Worm (Caenorhabditis elegans): ENCODE measurements around the gene nlp-36.

Gene nlp-36

DNA sequence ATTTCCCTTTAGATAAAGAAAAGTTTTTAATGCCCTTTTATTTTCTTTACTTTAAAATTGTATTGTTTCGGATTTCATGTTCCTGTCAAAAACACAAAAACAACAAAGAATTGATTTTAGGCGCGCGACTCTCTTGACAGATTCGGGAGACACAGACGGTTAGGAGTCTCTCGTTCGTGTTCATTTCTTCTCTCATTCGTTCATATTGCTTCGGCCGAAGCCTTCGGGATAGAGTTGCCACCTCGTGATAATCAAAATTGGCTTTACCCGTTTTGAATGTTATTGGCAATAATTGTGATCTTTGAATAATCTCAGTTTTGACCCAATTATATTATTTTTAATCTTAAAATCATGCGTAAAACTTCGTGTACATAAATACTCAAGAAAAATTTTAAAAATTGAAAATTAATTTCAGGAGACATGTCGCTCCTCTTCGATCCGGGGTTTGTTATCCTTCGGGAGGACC, 22.6 kb downstream of the nlp-36 start, which contains the start of gene F55H2.5:
TSS of gene F55H2.5 (plus strand) at position 416 of the 466 bp plus-strand sequence.
- TF ChIP-seq nhr-76 (tag; optimal IDR thresholded peaks at IDR 0.05) (no peak), mls-2 (tag; optimal IDR thresholded peaks at IDR 0.05) (no peak), snpc-4 (tag; optimal IDR thresholded peaks at IDR 0.05) (no peak)

DNA sequence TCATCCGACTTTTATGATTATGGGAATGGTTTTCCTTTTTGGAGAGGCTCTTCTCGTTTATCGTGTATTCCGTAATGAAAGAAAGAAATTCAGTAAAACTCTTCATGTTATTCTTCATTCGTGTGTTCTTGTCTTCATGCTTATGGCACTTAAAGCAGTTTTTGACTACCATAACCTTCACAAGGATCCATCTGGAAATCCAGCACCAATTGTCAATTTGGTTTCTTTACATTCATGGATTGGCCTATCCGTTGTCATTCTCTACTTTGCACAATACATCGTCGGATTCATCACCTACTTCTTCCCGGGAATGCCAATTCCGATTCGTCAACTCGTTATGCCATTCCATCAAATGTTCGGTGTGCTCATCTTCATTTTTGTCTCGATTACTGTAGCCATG, 23.1 kb downstream of the nlp-36 start:
- TF ChIP-seq mep-1 (tag; optimal IDR thresholded peaks at IDR 0.05) = no peak
- TF ChIP-seq flh-1 (GFP tag; optimal IDR thresholded peaks at IDR 0.05) = no peak
- TF ChIP-seq mls-2 (tag; optimal IDR thresholded peaks at IDR 0.05) = no peak
- no peak for TF ChIP-seq blmp-1 (tag; optimal IDR thresholded peaks at IDR 0.05)
- no peak for TF ChIP-seq nhr-28 (tag; optimal IDR thresholded peaks at IDR 0.05)
- no peak for TF ChIP-seq hlh-1 (tag; optimal IDR thresholded peaks at IDR 0.05)
- no peak for TF ChIP-seq cnd-1 (tag; optimal IDR thresholded peaks at IDR 0.05)
- no peak for TF ChIP-seq tbx-8 (GFP tag; optimal IDR thresholded peaks at IDR 0.05)

DNA sequence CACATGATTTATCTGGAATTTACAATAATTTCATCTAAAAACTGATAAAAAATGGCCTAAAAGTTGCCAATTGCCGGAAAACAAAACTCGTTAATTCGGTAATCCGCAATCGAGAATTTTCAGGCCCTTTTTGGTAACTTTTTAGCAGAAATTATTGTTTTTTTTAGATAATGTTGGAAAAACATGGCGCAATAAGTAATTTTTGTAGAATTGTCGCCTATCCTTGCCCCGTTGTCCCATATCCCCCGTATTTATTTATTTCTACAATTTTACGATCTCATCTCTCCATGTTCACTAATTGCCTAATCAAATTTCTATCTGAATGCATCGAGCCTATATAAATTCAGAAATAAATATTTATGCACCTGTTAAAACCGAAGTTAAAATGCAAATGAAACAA, 24.5 kb downstream of the nlp-36 start:
- TF ChIP-seq ham-2 (GFP tag; optimal IDR thresholded peaks at IDR 0.05) (no peak), lin-13 (tag; optimal IDR thresholded peaks at IDR 0.05) (no peak), unc-120 (tag; optimal IDR thresholded peaks at IDR 0.05; ENCODE audit: poor library complexity, severe bottlenecking) (no peak), bed-3 (GFP tag; optimal IDR thresholded peaks at IDR 0.05) (no peak), elt-1 (tag; optimal IDR thresholded peaks at IDR 0.05; ENCODE audit: borderline replicate concordance, insufficient read depth) (no peak), ceh-83 (GFP tag; optimal IDR thresholded peaks at IDR 0.05) (no peak), elt-3 (tag; optimal IDR thresholded peaks at IDR 0.05) (no peak), sem-2 (GFP tag; optimal IDR thresholded peaks at IDR 0.05) (no peak), mab-5 (tag; optimal IDR thresholded peaks at IDR 0.05) (no peak), pha-4 (tag; optimal IDR thresholded peaks at IDR 0.05) (no peak), mep-1 (tag; optimal IDR thresholded peaks at IDR 0.05) (no peak), nhr-237 (tag; optimal IDR thresholded peaks at IDR 0.05) (no peak), drap-1 (GFP tag; optimal IDR thresholded peaks at IDR 0.05) (no peak), blmp-1 (tag; optimal IDR thresholded peaks at IDR 0.05) (no peak), lin-32 (GFP tag; optimal IDR thresholded peaks at IDR 0.05) (no peak), ceh-39 (tag; optimal IDR thresholded peaks at IDR 0.05) (no peak), hlh-1 (tag; optimal IDR thresholded peaks at IDR 0.05) (no peak), nhr-2 (tag; optimal IDR thresholded peaks at IDR 0.05) (no peak)

DNA sequence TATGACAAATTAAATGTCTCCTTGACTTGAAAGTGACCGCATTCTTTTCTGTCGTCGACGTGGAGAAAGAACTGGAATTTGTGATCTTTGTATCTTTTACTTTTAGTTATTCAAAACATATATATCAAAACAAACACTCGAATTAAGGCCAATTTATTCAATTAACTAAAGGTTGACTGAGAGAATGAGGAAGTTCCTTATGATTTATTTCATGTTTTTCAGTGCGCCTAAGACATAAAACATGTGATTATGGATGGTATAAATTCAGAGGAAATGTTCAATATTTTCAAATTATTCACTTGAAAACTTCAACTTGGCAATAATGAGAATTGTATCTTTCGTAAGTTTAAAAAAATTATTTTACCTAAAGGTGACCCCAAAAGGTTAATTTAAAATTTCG, 25.0 kb downstream of the nlp-36 start, which contains the start of gene F55H2.8:
TSS of gene F55H2.8 (plus strand) at position 301 of the 400 bp plus-strand sequence.
- TF ChIP-seq mls-2 (tag; optimal IDR thresholded peaks at IDR 0.05) (no peak), lsy-2 (tag; optimal IDR thresholded peaks at IDR 0.05) (no peak), elt-3 (tag; optimal IDR thresholded peaks at IDR 0.05) (no peak), nhr-237 (tag; optimal IDR thresholded peaks at IDR 0.05) (no peak), blmp-1 (tag; optimal IDR thresholded peaks at IDR 0.05) (no peak), tbx-8 (GFP tag; optimal IDR thresholded peaks at IDR 0.05) (no peak), pha-4 (tag; optimal IDR thresholded peaks at IDR 0.05) (no peak)

DNA sequence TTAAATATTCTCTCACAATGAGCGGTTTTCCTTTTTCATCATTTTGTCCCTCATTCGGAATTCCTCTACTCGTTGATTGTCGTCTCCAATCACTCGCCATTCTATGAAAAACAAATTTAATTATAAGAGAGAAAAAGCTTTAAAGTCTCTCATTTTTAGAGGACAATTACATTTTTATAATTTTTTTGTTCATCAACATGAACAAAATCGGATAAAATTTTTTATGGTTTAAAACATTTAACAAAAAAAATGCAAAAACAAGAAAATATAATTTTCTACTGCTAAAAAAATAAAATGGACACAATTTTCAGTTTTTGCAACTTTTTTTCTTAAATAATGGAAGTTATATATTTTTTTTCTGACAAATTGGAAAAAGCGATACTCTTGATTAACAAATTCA, 27.6 kb downstream of the nlp-36 start, which contains the start of gene F55H2.7:
TSS of gene F55H2.7 (minus strand) at position 101 of the 400 bp plus-strand sequence.
- TF ChIP-seq mab-5 (tag; optimal IDR thresholded peaks at IDR 0.05) = no peak
- no peak for TF ChIP-seq hlh-1 (tag; optimal IDR thresholded peaks at IDR 0.05)
- no peak for TF ChIP-seq elt-3 (tag; optimal IDR thresholded peaks at IDR 0.05)
- TF ChIP-seq snpc-4 (tag; optimal IDR thresholded peaks at IDR 0.05) = no peak
- TF ChIP-seq sem-2 (GFP tag; optimal IDR thresholded peaks at IDR 0.05) = no peak
- no peak for TF ChIP-seq unc-120 (tag; optimal IDR thresholded peaks at IDR 0.05; ENCODE audit: poor library complexity, severe bottlenecking)
- TF ChIP-seq mls-2 (tag; optimal IDR thresholded peaks at IDR 0.05) = no peak
- no peak for TF ChIP-seq pha-4 (tag; optimal IDR thresholded peaks at IDR 0.05)
- no peak for TF ChIP-seq M03D4.4 (tag; optimal IDR thresholded peaks at IDR 0.05)
- no peak for TF ChIP-seq ceh-39 (tag; optimal IDR thresholded peaks at IDR 0.05)
- no peak for TF ChIP-seq ham-2 (GFP tag; optimal IDR thresholded peaks at IDR 0.05)
- no peak for TF ChIP-seq ceh-83 (GFP tag; optimal IDR thresholded peaks at IDR 0.05)
- no peak for TF ChIP-seq unc-62 (GFP tag; optimal IDR thresholded peaks at IDR 0.05)

DNA sequence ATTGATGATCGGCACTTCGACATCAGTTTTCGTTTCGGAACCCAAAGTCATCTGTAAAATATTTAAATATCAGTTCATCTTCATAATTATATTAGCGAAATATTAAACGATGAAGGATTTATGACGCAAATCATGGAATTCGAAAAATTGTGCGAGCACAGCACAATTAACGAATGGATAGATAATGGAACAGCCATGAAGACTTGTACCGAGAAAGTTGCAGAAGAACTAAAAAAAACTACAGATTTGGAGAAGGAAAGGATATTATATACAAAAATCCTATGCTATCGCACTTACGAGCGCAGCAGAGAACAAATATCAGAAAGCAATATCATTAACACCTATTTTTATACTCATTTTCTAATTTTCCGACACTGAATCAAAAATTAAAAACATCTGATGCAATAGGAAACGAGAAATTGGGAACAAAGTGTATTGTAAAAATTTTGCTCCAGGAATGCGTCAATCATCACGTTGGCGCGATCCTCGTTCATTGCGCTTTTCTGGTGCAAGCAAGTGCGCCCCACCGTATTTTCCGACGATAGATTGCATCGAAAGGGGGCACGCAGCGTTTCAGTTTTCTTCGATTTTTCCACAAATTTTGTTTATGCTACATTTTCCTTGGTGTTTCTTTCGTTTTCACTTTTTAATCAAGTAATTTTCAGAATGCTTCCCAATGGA, 33.0 kb downstream of the nlp-36 start, which contains the start of the genes clu-1 and prp-40:
TSS of gene clu-1 (minus strand) at position 51 of the 681 bp plus-strand sequence.
TSS of gene prp-40 (plus strand) at position 666 of the 681 bp plus-strand sequence.
- TF ChIP-seq zip-8 (tag; optimal IDR thresholded peaks at IDR 0.05) (no peak), drap-1 (GFP tag; optimal IDR thresholded peaks at IDR 0.05) (peak; percentile 15), unc-62 (GFP tag; optimal IDR thresholded peaks at IDR 0.05) (peak; percentile 24), ztf-11 (tag; optimal IDR thresholded peaks at IDR 0.05) (no peak), ceh-39 (tag; optimal IDR thresholded peaks at IDR 0.05) (peak; percentile 58), ces-1 (GFP tag; optimal IDR thresholded peaks at IDR 0.05) (peak; percentile 72), hlh-1 (tag; optimal IDR thresholded peaks at IDR 0.05) (peak; percentile 36), nhr-12 (tag; optimal IDR thresholded peaks at IDR 0.05) (no peak), nhr-237 (tag; optimal IDR thresholded peaks at IDR 0.05) (peak; percentile 75), mep-1 (tag; optimal IDR thresholded peaks at IDR 0.05) (peak; percentile 63), lsy-2 (tag; optimal IDR thresholded peaks at IDR 0.05) (peak; percentile 82), ham-2 (GFP tag; optimal IDR thresholded peaks at IDR 0.05) (no peak), M03D4.4 (tag; optimal IDR thresholded peaks at IDR 0.05) (no peak), elt-1 (tag; optimal IDR thresholded peaks at IDR 0.05; ENCODE audit: borderline replicate concordance, insufficient read depth) (peak; percentile 13), cnd-1 (tag; optimal IDR thresholded peaks at IDR 0.05) (no peak), lin-13 (tag; optimal IDR thresholded peaks at IDR 0.05) (peak; percentile 81), pha-4 (tag; optimal IDR thresholded peaks at IDR 0.05) (peak; percentile 88), unc-120 (tag; optimal IDR thresholded peaks at IDR 0.05; ENCODE audit: poor library complexity, severe bottlenecking) (peak; percentile 30), lin-32 (GFP tag; optimal IDR thresholded peaks at IDR 0.05) (no peak)

Measured in whole organism, mixed stage, embryonic.